Fruit fly (Drosophila melanogaster) whole organism, adult: Measurements from ENCODE around the gene CG17600.

Experiments
- Hr96 ChIP-seq: fragments of 200-800 bp; sonication (Bioruptor generic); optimal IDR thresholded peaks from 2 replicates; lab custom pipeline; 2016; ENCODE audit warnings: missing biosample characterization, missing genetic modification characterization
- Mnt ChIP-seq: fragments of 200-800 bp; sonication (Bioruptor generic); optimal IDR thresholded peaks from 2 replicates; lab custom pipeline; 2016; ENCODE audit warnings: missing biosample characterization, mild to moderate bottlenecking, missing genetic modification characterization
- cic ChIP-seq: fragments of 200-800 bp; sonication (Bioruptor generic); optimal IDR thresholded peaks from 2 replicates; lab custom pipeline; 2017; ENCODE audit warnings: missing biosample characterization, mild to moderate bottlenecking, missing genetic modification characterization, moderate library complexity

- TF ChIP-seq cic (GFP tag; lab: Kevin White, UChicago) (no peak), Mnt (no peak), Hr96 (GFP tag; lab: Kevin White, UChicago) (no peak)
Measured at dm6 chrX:22471819-22472218, 43.2 kb upstream of the CG17600 start, which contains the start of gene CG14613.
